Worm (Caenorhabditis elegans) whole organism, young adult: ENCODE measurements around the gene let-19.

Experiments
- T26A5.8 ChIP-seq: sonication (generic microtip); optimal IDR thresholded peaks from 2 replicates; lab custom pipeline; 2016; ENCODE audit warnings: missing genetic modification characterization, missing compliant biosample characterization
- Y53G8AR.9 ChIP-seq: fragments of 200-800 bp; sonication (Bioruptor generic); conservative IDR thresholded peaks from 2 replicates; pipeline ENCODE4 v1.3.6; 2022; ENCODE audit warnings: missing genetic modification reagents, missing genetic modification characterization, missing compliant biosample characterization
- Y56A3A.18 ChIP-seq: fragments of 200-800 bp; sonication (Bioruptor generic); IDR thresholded peaks from 2 replicates; pipeline ENCODE4 v1.3.6; 2022; ENCODE audit warnings: missing genetic modification reagents, missing genetic modification characterization, missing compliant biosample characterization
- atf-7 ChIP-seq: sonication (generic microtip); optimal IDR thresholded peaks from 2 replicates; lab custom pipeline; 2017; ENCODE audit warnings: mild to moderate bottlenecking, missing genetic modification characterization, missing compliant biosample characterization
- attf-5 ChIP-seq: fragments of 200-800 bp; sonication (Bioruptor generic); optimal IDR thresholded peaks from 2 replicates; lab custom pipeline; 2018; ENCODE audit warnings: mild to moderate bottlenecking, missing genetic modification characterization, missing compliant biosample characterization
- attf-6 ChIP-seq: fragments of 200-800 bp; sonication (Bioruptor generic); IDR thresholded peaks from 2 replicates; pipeline ENCODE4 v1.3.6; 2022; ENCODE audit warnings: missing genetic modification reagents, missing genetic modification characterization, missing compliant biosample characterization
- ceh-58 ChIP-seq: fragments of 200-800 bp; sonication (Bioruptor generic); IDR thresholded peaks from 2 replicates; pipeline ENCODE4 v1.3.6; 2022; ENCODE audit warnings: missing genetic modification characterization, missing compliant biosample characterization
- ets-4 ChIP-seq: fragments of 200-800 bp; sonication (Bioruptor generic); optimal IDR thresholded peaks from 2 replicates; lab custom pipeline; 2018; ENCODE audit warnings: mild to moderate bottlenecking, missing genetic modification characterization, missing compliant biosample characterization
- hsf-1 ChIP-seq: fragments of 200-800 bp; sonication (Bioruptor generic); IDR thresholded peaks from 2 replicates; pipeline ENCODE4 v1.3.6; 2022; ENCODE audit warnings: missing genetic modification reagents, missing genetic modification characterization, missing compliant biosample characterization
- lir-1 ChIP-seq: fragments of 200-800 bp; sonication (Bioruptor generic); conservative IDR thresholded peaks from 2 replicates; pipeline ENCODE4 v1.3.6; 2022; ENCODE audit warnings: missing genetic modification reagents, missing genetic modification characterization, missing compliant biosample characterization
- lsy-27 ChIP-seq: sonication (generic microtip); optimal IDR thresholded peaks from 2 replicates; lab custom pipeline; 2017; ENCODE audit warnings: missing genetic modification characterization, mild to moderate bottlenecking, missing compliant biosample characterization, antibody characterized with exemption, missing genotype, borderline replicate concordance; ENCODE audit not compliant: insufficient read depth
- madf-3 ChIP-seq: fragments of 200-800 bp; sonication (Bioruptor generic); IDR thresholded peaks from 2 replicates; pipeline ENCODE4 v1.3.6; 2022; ENCODE audit warnings: missing genetic modification reagents, missing genetic modification characterization, missing compliant biosample characterization
- mxl-1 ChIP-seq: sonication (generic microtip); optimal IDR thresholded peaks from 2 replicates; lab custom pipeline; 2016; ENCODE audit warnings: missing genetic modification characterization, missing compliant biosample characterization
- nhr-179 ChIP-seq: sonication (generic microtip); optimal IDR thresholded peaks from 2 replicates; lab custom pipeline; 2016; ENCODE audit warnings: mild to moderate bottlenecking, missing genetic modification characterization, missing compliant biosample characterization
- rec-8 ChIP-seq, 2 experiments: sonication (generic microtip); optimal IDR thresholded peaks; 2 replicates each; lab custom pipeline; 2016; ENCODE audit warnings: mild to moderate bottlenecking in 2 of 2, missing genetic modification characterization in 2 of 2, missing genetic modification reagents in 2 of 2, missing genotype in 2 of 2, missing biosample characterization in 1 of 2, missing compliant biosample characterization in 1 of 2, moderate library complexity in 1 of 2
- rpc-1 ChIP-seq, 2 experiments: fragments of 150-350 bp in 1 of 2; sonication (generic microtip) in 1 of 2; optimal IDR thresholded peaks; 2 replicates each; lab custom pipeline; 2014 to 2018; ENCODE audit warnings: missing biosample characterization in 1 of 2, missing genetic modification characterization in 1 of 2, missing genetic modification reagents in 1 of 2, missing genotype in 1 of 2
- snpc-1.3 ChIP-seq: sonication (generic microtip); optimal IDR thresholded peaks from 2 replicates; lab custom pipeline; 2017; ENCODE audit warnings: missing genetic modification characterization, mild to moderate bottlenecking, missing compliant biosample characterization, antibody characterized with exemption, moderate library complexity, missing genotype, missing genetic modification reagents; ENCODE audit not compliant: insufficient read depth
- tbx-9 ChIP-seq: sonication (generic microtip); optimal IDR thresholded peaks from 2 replicates; lab custom pipeline; 2016; ENCODE audit warnings: borderline replicate concordance, missing genetic modification characterization, inconsistent platforms, missing compliant biosample characterization
- ztf-26 ChIP-seq: sonication (generic microtip); optimal IDR thresholded peaks from 2 replicates; lab custom pipeline; 2017; ENCODE audit warnings: missing genetic modification characterization, missing compliant biosample characterization

let-19 gene

ce11 chrII:8829189-8829588 is 58.4 kb downstream of the let-19 start, which contains the start of gene F46C5.2:
Gene F46C5.2 (minus strand): TSS chrII:8829289.
- TF ChIP-seq snpc-1.3 (tag; lab: Kevin White, UChicago): no peak
- TF ChIP-seq tbx-9 (tag; lab: Kevin White, UChicago): no peak
- TF ChIP-seq rec-8 (tag; optimal IDR thresholded peaks at IDR 0.05; lab: Kevin White, UChicago): no peak
- TF ChIP-seq mxl-1 (tag; lab: Kevin White, UChicago): no peak
- TF ChIP-seq ceh-58 (GFP tag; lab: Robert Waterston, UW): no peak
- no peak for TF ChIP-seq ztf-26 (tag; lab: Kevin White, UChicago)
- TF ChIP-seq lir-1: no peak
- no peak for TF ChIP-seq attf-6 (GFP tag; lab: Robert Waterston, UW)
- TF ChIP-seq Y56A3A.18 (GFP tag; lab: Robert Waterston, UW): no peak
- no peak for TF ChIP-seq rpc-1 (optimal IDR thresholded peaks at IDR 0.05; lab: Kevin White, UChicago)
- no peak for TF ChIP-seq rpc-1 (tag; optimal IDR thresholded peaks at IDR 0.05; lab: Kevin White, UChicago)
- no peak for TF ChIP-seq attf-5 (GFP tag; lab: Kevin White, UChicago)
- TF ChIP-seq lsy-27 (tag; lab: Kevin White, UChicago): no peak
- no peak for TF ChIP-seq atf-7 (tag; lab: Kevin White, UChicago)
- TF ChIP-seq hsf-1: no peak
- no peak for TF ChIP-seq T26A5.8
- no peak for TF ChIP-seq Y53G8AR.9 (GFP tag; lab: Robert Waterston, UW)
- no peak for TF ChIP-seq ets-4
- no peak for TF ChIP-seq madf-3 (GFP tag; lab: Robert Waterston, UW)

- TF ChIP-seq nhr-179 (tag; lab: Kevin White, UChicago): no peak
Measured at ce11 chrII:8830917-8831316, 60.1 kb downstream of the let-19 start.
